Worm (Caenorhabditis elegans) whole organism, late embryonic: ENCODE results near the gene his-39.

Experiments used
- C38D4.7 ChIP-seq: fragments of 200-800 bp; sonication (Bioruptor generic); optimal IDR thresholded peaks from 2 replicates; lab custom pipeline; 2018; ENCODE audit warnings: mild to moderate bottlenecking, missing genetic modification characterization, moderate library complexity, missing compliant biosample characterization
- ceh-19 ChIP-seq: fragments of 200-800 bp; sonication (Bioruptor generic); optimal IDR thresholded peaks from 2 replicates; lab custom pipeline; 2018; ENCODE audit warnings: mild to moderate bottlenecking, missing genetic modification characterization, missing compliant biosample characterization
- ets-4 ChIP-seq: sonication (generic microtip); optimal IDR thresholded peaks from 2 replicates; lab custom pipeline; 2016; ENCODE audit warnings: missing genetic modification characterization, missing compliant biosample characterization
- hlh-13 ChIP-seq: fragments of 200-800 bp; sonication (Bioruptor generic); optimal IDR thresholded peaks from 2 replicates; lab custom pipeline; 2018; ENCODE audit warnings: mild to moderate bottlenecking, missing genetic modification characterization, missing compliant biosample characterization
- hlh-8 ChIP-seq: sonication (generic microtip); optimal IDR thresholded peaks from 2 replicates; lab custom pipeline; 2016; ENCODE audit warnings: missing genotype, missing genetic modification characterization, missing compliant biosample characterization
- lim-6 ChIP-seq: sonication (generic microtip); optimal IDR thresholded peaks from 2 replicates; lab custom pipeline; 2016; ENCODE audit warnings: missing genetic modification characterization, missing compliant biosample characterization
- madf-2 ChIP-seq: sonication (generic microtip); optimal IDR thresholded peaks from 2 replicates; lab custom pipeline; 2017; ENCODE audit warnings: missing genetic modification characterization, missing compliant biosample characterization
- mec-3 ChIP-seq: sonication (generic microtip); optimal IDR thresholded peaks from 2 replicates; lab custom pipeline; 2016; ENCODE audit warnings: borderline replicate concordance, missing genetic modification characterization, missing compliant biosample characterization
- nhr-11 ChIP-seq: fragments of 150-350 bp; optimal IDR thresholded peaks from 2 replicates; lab custom pipeline; 2014; ENCODE audit warnings: missing biosample characterization, missing genetic modification characterization
- pag-3 ChIP-seq: sonication (generic microtip); optimal IDR thresholded peaks from 2 replicates; lab custom pipeline; 2016; ENCODE audit warnings: missing compliant biosample characterization, missing genetic modification characterization, borderline replicate concordance
- pha-2 ChIP-seq: sonication (generic microtip); optimal IDR thresholded peaks from 2 replicates; lab custom pipeline; 2017; ENCODE audit warnings: mild to moderate bottlenecking, missing genetic modification characterization, missing compliant biosample characterization
- ref-2 ChIP-seq: sonication (generic microtip); optimal IDR thresholded peaks from 2 replicates; lab custom pipeline; 2016; ENCODE audit warnings: missing genetic modification characterization, missing compliant biosample characterization
- tbx-2 ChIP-seq: sonication (generic microtip); optimal IDR thresholded peaks from 2 replicates; lab custom pipeline; 2016; ENCODE audit warnings: missing genetic modification characterization, missing compliant biosample characterization
- tbx-7 ChIP-seq: sonication (generic microtip); optimal IDR thresholded peaks from 2 replicates; lab custom pipeline; 2016; ENCODE audit warnings: missing genotype, missing genetic modification characterization, missing compliant biosample characterization

ce11 chrV:8517711-8518110, 18.6 kb upstream of the his-39 start:
- TF ChIP-seq ceh-19 (no peak), hlh-13 (GFP tag; lab: Kevin White, UChicago) (no peak), nhr-11 (tag; lab: Kevin White, UChicago) (no peak), madf-2 (tag; lab: Kevin White, UChicago) (no peak), mec-3 (tag; lab: Kevin White, UChicago) (no peak), ets-4 (tag; lab: Kevin White, UChicago) (no peak), pag-3 (no peak), pha-2 (no peak), lim-6 (tag; lab: Kevin White, UChicago) (no peak), ref-2 (tag; lab: Kevin White, UChicago) (no peak), tbx-7 (tag; lab: Kevin White, UChicago) (no peak), C38D4.7 (no peak), hlh-8 (tag; lab: Kevin White, UChicago) (no peak), tbx-2 (tag; lab: Kevin White, UChicago) (no peak)
